Worm (Caenorhabditis elegans): ENCODE data around the gene C07D8.6.

The C07D8.6 gene

DNA sequence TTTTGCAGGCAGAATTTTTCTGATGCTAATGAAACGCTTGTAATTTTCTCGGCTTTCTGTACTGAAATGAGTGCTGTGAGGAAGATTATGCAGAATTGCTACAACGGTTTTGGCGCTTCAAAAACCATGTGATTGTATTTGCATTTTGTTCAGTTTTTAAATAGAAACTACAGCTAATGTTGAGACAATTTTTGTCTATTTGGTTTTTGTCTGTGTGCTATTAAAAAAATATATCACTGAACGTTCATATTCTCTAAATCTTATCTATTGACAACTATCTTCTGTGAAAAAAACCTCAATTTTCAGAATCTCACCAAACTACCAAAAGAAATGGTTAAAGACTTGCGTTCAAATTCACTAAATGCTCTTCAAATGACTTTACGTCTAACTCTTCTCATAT is 49.0 kb downstream of the C07D8.6 start, which contains the start of gene C10A4.6:
Gene C10A4.6, plus strand, starts transcription at position 301 of the 400 bp plus-strand sequence.
- no peak for TF ChIP-seq tbx-9 (tag; optimal IDR thresholded peaks at IDR 0.05; ENCODE audit: borderline replicate concordance)
- no peak for TF ChIP-seq attf-6 (GFP tag; IDR thresholded peaks at IDR 0.05)
- no peak for TF ChIP-seq unc-62 (GFP tag; optimal IDR thresholded peaks at IDR 0.05)
- TF ChIP-seq hmg-20 (GFP tag; IDR thresholded peaks at IDR 0.05), result no peak
- no peak for TF ChIP-seq lin-40 (tag; optimal IDR thresholded peaks at IDR 0.05)
- no peak for TF ChIP-seq athp-1 (tag; optimal IDR thresholded peaks at IDR 0.05)
- TF ChIP-seq K11D2.4 (GFP tag; IDR thresholded peaks at IDR 0.05), result no peak
- TF ChIP-seq dox-1 (GFP tag; IDR thresholded peaks at IDR 0.05), result no peak
- no peak for TF ChIP-seq F52B5.7 (tag; optimal IDR thresholded peaks at IDR 0.05)
- no peak for TF ChIP-seq pha-4 (tag; optimal IDR thresholded peaks at IDR 0.05)
- TF ChIP-seq nhr-80 (tag; optimal IDR thresholded peaks at IDR 0.05), result no peak
- no peak for TF ChIP-seq C17E4.6 (GFP tag; IDR thresholded peaks at IDR 0.05)
- no peak for TF ChIP-seq Y95B8A.8 (GFP tag; IDR thresholded peaks at IDR 0.05)
- no peak for TF ChIP-seq hsf-1 (GFP tag; IDR thresholded peaks at IDR 0.05)
- no peak for TF ChIP-seq tbp1 (GFP tag; optimal IDR thresholded peaks at IDR 0.05)
- TF ChIP-seq Y67H2A.10 (GFP tag; conservative IDR thresholded peaks at IDR 0.05), result no peak
- no peak for TF ChIP-seq ztf-3 (GFP tag; optimal IDR thresholded peaks at IDR 0.05)
- TF ChIP-seq lsy-27 (tag; optimal IDR thresholded peaks at IDR 0.05; ENCODE audit: borderline replicate concordance, insufficient read depth), result no peak
